Worm (Caenorhabditis elegans) whole organism, L1 larva: ENCODE measurements around the gene nhr-195.

Experiments used
- fos-1 ChIP-seq: fragments of 150-350 bp; optimal IDR thresholded peaks from 2 replicates; lab custom pipeline; 2014; ENCODE audit warnings: missing biosample characterization, missing genetic modification characterization
- skn-1 ChIP-seq: fragments of 150-350 bp; optimal IDR thresholded peaks from 2 replicates; lab custom pipeline; 2014; ENCODE audit warnings: missing biosample characterization, missing genetic modification characterization
- vab-15 ChIP-seq: sonication (generic microtip); optimal IDR thresholded peaks from 2 replicates; lab custom pipeline; 2017; ENCODE audit warnings: missing genotype, mild to moderate bottlenecking, missing genetic modification characterization, missing compliant biosample characterization

ce11 chrV:8972271-8972670 is at the start of gene nhr-195:
- TF ChIP-seq vab-15 (tag; lab: Kevin White, UChicago): no peak
- no peak for TF ChIP-seq skn-1 (tag; lab: Kevin White, UChicago)
- TF ChIP-seq fos-1 (tag; lab: Kevin White, UChicago): no peak
